Worm (Caenorhabditis elegans) whole organism, L2 larva: ENCODE results near the gene coq-2.

Source experiments
- R02D3.7 ChIP-seq: fragments of 150-350 bp; optimal IDR thresholded peaks from 2 replicates; lab custom pipeline; 2014; ENCODE audit warnings: missing biosample characterization, missing genetic modification characterization
- blmp-1 ChIP-seq: sonication (generic microtip); optimal IDR thresholded peaks from 2 replicates; lab custom pipeline; 2017; ENCODE audit warnings: missing genetic modification characterization, mild to moderate bottlenecking, missing compliant biosample characterization, antibody characterized with exemption, moderate library complexity; ENCODE audit not compliant: insufficient read depth
- egl-27 ChIP-seq: sonication (generic microtip); optimal IDR thresholded peaks from 3 replicates; lab custom pipeline; 2017; ENCODE audit warnings: missing biosample characterization, missing genetic modification reagents, missing genetic modification characterization
- nhr-25 ChIP-seq: fragments of 150-350 bp; sonication (generic microtip); optimal IDR thresholded peaks from 3 replicates; lab custom pipeline; 2014; ENCODE audit warnings: missing biosample characterization, missing genetic modification characterization
- ztf-4 ChIP-seq: fragments of 150-350 bp; optimal IDR thresholded peaks from 2 replicates; lab custom pipeline; 2014; ENCODE audit warnings: missing biosample characterization, missing genetic modification characterization

DNA sequence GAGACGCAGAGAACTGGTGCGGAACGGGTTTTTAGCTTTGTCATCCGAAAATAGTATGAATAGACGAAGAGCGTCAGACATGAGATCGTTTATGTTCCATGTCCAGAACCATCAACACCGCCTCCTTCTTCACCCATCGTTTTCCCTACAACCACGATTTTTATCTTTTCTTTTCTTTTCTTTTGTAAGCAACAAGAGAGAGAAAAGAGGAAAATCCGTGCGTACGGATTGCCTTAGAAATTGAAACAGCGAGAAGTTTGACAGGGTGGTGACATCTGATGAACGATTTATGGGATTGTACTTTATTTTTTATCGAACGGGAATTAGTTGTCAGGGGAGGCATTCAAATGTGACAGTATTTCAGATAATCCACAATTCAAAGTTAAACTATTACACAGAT, 10.0 kb downstream of the coq-2 start, which contains the start of gene abu-13:
- TF ChIP-seq ztf-4 (tag; lab: Kevin White, UChicago): no peak
- no peak for TF ChIP-seq egl-27 (tag; lab: Kevin White, UChicago)
- no peak for TF ChIP-seq blmp-1 (tag; lab: Kevin White, UChicago)
- TF ChIP-seq R02D3.7: no peak
- no peak for TF ChIP-seq nhr-25 (tag; lab: Kevin White, UChicago)
